Worm (Caenorhabditis elegans): ENCODE data around the gene F41D9.2.

DNA sequence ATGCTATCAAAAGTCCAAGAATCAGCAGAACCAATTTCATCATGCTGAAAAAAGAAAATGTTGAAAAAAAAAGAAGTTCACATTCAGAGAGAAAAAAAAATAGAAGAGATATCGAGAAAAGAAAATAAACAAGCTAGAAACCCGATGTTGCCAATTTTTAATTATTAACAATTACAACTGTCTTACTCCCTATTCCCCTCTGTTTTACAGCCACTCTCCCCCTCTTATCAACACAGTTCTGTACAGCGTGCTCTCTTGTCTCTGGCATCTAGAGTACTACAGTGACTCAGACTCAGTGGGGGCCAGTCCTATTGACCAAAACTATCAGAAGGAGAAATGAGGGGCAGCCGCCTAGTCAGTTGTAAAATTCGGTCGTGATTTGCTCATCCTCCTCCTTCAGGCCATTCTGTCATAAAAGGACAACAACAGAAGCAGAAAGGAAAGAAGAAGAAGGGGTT is 7.8 kb upstream of the F41D9.2 start, which contains the start of gene wrk-1:
- TF ChIP-seq nhr-28 (tag; optimal IDR thresholded peaks at IDR 0.05) (no peak), blmp-1 (tag; optimal IDR thresholded peaks at IDR 0.05) (no peak), pha-4 (tag; optimal IDR thresholded peaks at IDR 0.05) (no peak), unc-120 (tag; optimal IDR thresholded peaks at IDR 0.05; ENCODE audit: poor library complexity, severe bottlenecking) (no peak), mab-5 (tag; optimal IDR thresholded peaks at IDR 0.05) (no peak), cnd-1 (tag; optimal IDR thresholded peaks at IDR 0.05) (no peak), lsy-2 (tag; optimal IDR thresholded peaks at IDR 0.05) (no peak), sem-2 (GFP tag; optimal IDR thresholded peaks at IDR 0.05) (no peak), snpc-4 (tag; optimal IDR thresholded peaks at IDR 0.05) (no peak), nhr-76 (tag; optimal IDR thresholded peaks at IDR 0.05) (no peak), nhr-237 (tag; optimal IDR thresholded peaks at IDR 0.05) (no peak), lin-13 (tag; optimal IDR thresholded peaks at IDR 0.05) (no peak), drap-1 (GFP tag; optimal IDR thresholded peaks at IDR 0.05) (no peak)
